Fruit fly (Drosophila melanogaster) whole organism, prepupa: ENCODE measurements around the gene nes.

ENCODE experiments used
- CG10669 ChIP-seq: fragments of 200-800 bp; sonication (Bioruptor generic); optimal IDR thresholded peaks from 3 replicates; lab custom pipeline; 2018; ENCODE audit warnings: missing biosample characterization, mild to moderate bottlenecking, missing genetic modification characterization, moderate library complexity
- CG15336 ChIP-seq: fragments of 200-800 bp; sonication (Bioruptor generic); IDR thresholded peaks from 2 replicates; pipeline ENCODE4 v1.3.6; 2022; ENCODE audit warnings: missing biosample characterization, missing genetic modification characterization
- CG1621 ChIP-seq: fragments of 200-800 bp; sonication (Bioruptor generic); optimal IDR thresholded peaks from 3 replicates; lab custom pipeline; 2018; ENCODE audit warnings: missing biosample characterization, mild to moderate bottlenecking, missing genetic modification characterization
- CG16779 ChIP-seq: fragments of 200-800 bp; sonication (Bioruptor generic); optimal IDR thresholded peaks from 3 replicates; lab custom pipeline; 2017; ENCODE audit warnings: missing biosample characterization, mild to moderate bottlenecking, missing genetic modification characterization
- CG9139 ChIP-seq: fragments of 200-800 bp; sonication (Bioruptor generic); optimal IDR thresholded peaks from 3 replicates; lab custom pipeline; 2017; ENCODE audit warnings: missing biosample characterization, mild to moderate bottlenecking, missing genetic modification characterization
- Eip93F ChIP-seq: fragments of 200-800 bp; sonication (Bioruptor generic); optimal IDR thresholded peaks from 2 replicates; lab custom pipeline; 2016; ENCODE audit warnings: missing biosample characterization, mild to moderate bottlenecking, missing genetic modification characterization
- Hr39 ChIP-seq: fragments of 200-800 bp; sonication (Bioruptor generic); optimal IDR thresholded peaks from 2 replicates; lab custom pipeline; 2016; ENCODE audit warnings: missing biosample characterization, missing genetic modification characterization
- Lpt ChIP-seq: fragments of 200-800 bp; sonication (Bioruptor generic); optimal IDR thresholded peaks from 3 replicates; lab custom pipeline; 2016; ENCODE audit warnings: missing biosample characterization, missing genetic modification characterization
- Sox14 ChIP-seq: fragments of 200-800 bp; sonication (Bioruptor generic); optimal IDR thresholded peaks from 3 replicates; lab custom pipeline; 2016; ENCODE audit warnings: missing biosample characterization, missing genetic modification characterization
- Sox15 ChIP-seq: fragments of 200-800 bp; sonication (Bioruptor generic); optimal IDR thresholded peaks from 3 replicates; lab custom pipeline; 2016; ENCODE audit warnings: missing biosample characterization, missing genetic modification characterization
- fd85E ChIP-seq: fragments of 200-800 bp; sonication (Bioruptor generic); optimal IDR thresholded peaks from 3 replicates; lab custom pipeline; 2016; ENCODE audit warnings: missing biosample characterization, missing genetic modification characterization

dm6 chr3L:19265761-19266160 lies 5.3 kb upstream of the nes start, which contains the start of gene CG45081:
- TF ChIP-seq Hr39 (no peak), Lpt (GFP tag; lab: Kevin White, UChicago) (no peak), CG10669 (no peak), CG15336 (no peak), Sox14 (GFP tag; lab: Kevin White, UChicago) (no peak), CG16779 (tag; lab: Kevin White, UChicago) (no peak), fd85E (GFP tag; lab: Kevin White, UChicago) (no peak), CG9139 (GFP tag; lab: Kevin White, UChicago) (no peak), Eip93F (GFP tag; lab: Kevin White, UChicago) (no peak), Sox15 (no peak), CG1621 (tag; lab: Kevin White, UChicago) (no peak)
